Worm (Caenorhabditis elegans) whole organism, L1 larva: Measurements from ENCODE around the gene gex-4.

Source experiments
- C04F5.9 ChIP-seq: sonication (generic microtip); optimal IDR thresholded peaks from 2 replicates; lab custom pipeline; 2016; ENCODE audit warnings: missing genetic modification characterization, missing compliant biosample characterization
- C34B4.2 ChIP-seq: sonication (generic microtip); optimal IDR thresholded peaks from 2 replicates; lab custom pipeline; 2017; ENCODE audit warnings: mild to moderate bottlenecking, missing genetic modification characterization, missing compliant biosample characterization
- F16B12.6 ChIP-seq: fragments of 150-350 bp; optimal IDR thresholded peaks from 2 replicates; lab custom pipeline; 2014; ENCODE audit warnings: missing biosample characterization, missing genetic modification characterization
- ama-1 ChIP-seq: fragments of 150-350 bp; optimal IDR thresholded peaks from 2 replicates; lab custom pipeline; 2014
- blmp-1 ChIP-seq: fragments of 150-350 bp; optimal IDR thresholded peaks from 2 replicates; lab custom pipeline; 2014; ENCODE audit warnings: missing biosample characterization, missing genetic modification characterization
- ceh-82 ChIP-seq, 3 experiments: fragments of 150-350 bp in 1 of 3; sonication (generic microtip) in 2 of 3; optimal IDR thresholded peaks; 2 replicates each; lab custom pipeline; 2014 to 2017; ENCODE audit warnings: missing biosample characterization in 3 of 3, missing genetic modification characterization in 3 of 3
- dpl-1 ChIP-seq, 3 experiments: fragments of 150-350 bp in 2 of 3; sonication (generic microtip) in 1 of 3; optimal IDR thresholded peaks; 2 replicates each; lab custom pipeline; 2014 to 2017; ENCODE audit warnings: missing biosample characterization in 3 of 3, missing genetic modification characterization in 3 of 3, missing genetic modification reagents in 3 of 3
- dsc-1 ChIP-seq: sonication (generic microtip); optimal IDR thresholded peaks from 2 replicates; lab custom pipeline; 2016; ENCODE audit warnings: mild to moderate bottlenecking, missing genetic modification characterization, missing compliant biosample characterization
- efl-1 ChIP-seq, 4 experiments: fragments of 150-350 bp; optimal IDR thresholded peaks in 3 of 4; peaks in 1 of 4; 1 replicate in 1 of 4; 2 replicates in 3 of 4; lab custom pipeline; 2014; ENCODE audit warnings: missing biosample characterization in 2 of 4, missing genetic modification characterization in 2 of 4, missing genetic modification reagents in 2 of 4
- elt-3 ChIP-seq, 6 experiments: fragments of 150-350 bp in 1 of 6; sonication (generic microtip); optimal IDR thresholded peaks; 2 replicates each; lab custom pipeline; 2017 to 2018; ENCODE audit warnings: missing biosample characterization in 6 of 6, missing genetic modification characterization in 6 of 6, inconsistent platforms in 1 of 6
- fkh-8 ChIP-seq: sonication (generic microtip); optimal IDR thresholded peaks from 2 replicates; lab custom pipeline; 2016; ENCODE audit warnings: mild to moderate bottlenecking, missing genetic modification characterization, missing compliant biosample characterization
- fos-1 ChIP-seq: fragments of 150-350 bp; optimal IDR thresholded peaks from 2 replicates; lab custom pipeline; 2014; ENCODE audit warnings: missing biosample characterization, missing genetic modification characterization
- hlh-17 ChIP-seq: fragments of 200-800 bp; sonication (Bioruptor generic); optimal IDR thresholded peaks from 2 replicates; lab custom pipeline; 2018; ENCODE audit warnings: missing genetic modification characterization, mild to moderate bottlenecking, missing compliant biosample characterization, moderate library complexity, borderline replicate concordance
- hpl-2 ChIP-seq: fragments of 150-350 bp; optimal IDR thresholded peaks from 2 replicates; lab custom pipeline; 2014; ENCODE audit warnings: missing biosample characterization, missing genetic modification reagents, missing genetic modification characterization
- isw-1 ChIP-seq: fragments of 200-800 bp; sonication (Bioruptor generic); IDR thresholded peaks from 2 replicates; pipeline ENCODE4 v1.3.6; 2022; ENCODE audit warnings: missing genetic modification characterization, missing compliant biosample characterization
- jun-1 ChIP-seq: fragments of 150-350 bp; optimal IDR thresholded peaks from 2 replicates; lab custom pipeline; 2014; ENCODE audit warnings: missing biosample characterization, missing genetic modification reagents, missing genetic modification characterization
- lin-14 ChIP-seq: fragments of 200-800 bp; sonication (Bioruptor generic); optimal IDR thresholded peaks from 2 replicates; lab custom pipeline; 2018; ENCODE audit warnings: mild to moderate bottlenecking, missing genetic modification characterization, moderate library complexity, missing compliant biosample characterization
- lin-15B ChIP-seq: fragments of 150-350 bp; sonication (generic microtip); optimal IDR thresholded peaks from 3 replicates; lab custom pipeline; 2014; ENCODE audit warnings: missing biosample characterization, missing genetic modification characterization
- lin-39 ChIP-seq: fragments of 150-350 bp; optimal IDR thresholded peaks from 2 replicates; lab custom pipeline; 2014; ENCODE audit warnings: missing biosample characterization, missing genetic modification reagents, missing genetic modification characterization
- lsy-2 ChIP-seq, 2 experiments: fragments of 150-350 bp; optimal IDR thresholded peaks; 2 replicates each; lab custom pipeline; 2014; ENCODE audit warnings: missing biosample characterization in 2 of 2, missing genetic modification characterization in 2 of 2
- mab-9 ChIP-seq: fragments of 200-800 bp; sonication (Bioruptor generic); IDR thresholded peaks from 2 replicates; pipeline ENCODE4 v1.3.6; 2022; ENCODE audit warnings: missing genetic modification reagents, missing genetic modification characterization, missing compliant biosample characterization
- mdl-1 ChIP-seq, 2 experiments: fragments of 150-350 bp; optimal IDR thresholded peaks; 2 replicates each; lab custom pipeline; 2014 to 2017; ENCODE audit warnings: missing biosample characterization in 2 of 2, missing genetic modification characterization in 2 of 2, inconsistent platforms in 1 of 2
- nhr-19 ChIP-seq: fragments of 200-800 bp; sonication (Bioruptor generic); conservative IDR thresholded peaks from 2 replicates; pipeline ENCODE4 v1.3.6; 2022; ENCODE audit warnings: missing genetic modification characterization, missing compliant biosample characterization
- nhr-237 ChIP-seq: fragments of 150-350 bp; optimal IDR thresholded peaks from 2 replicates; lab custom pipeline; 2014; ENCODE audit warnings: missing biosample characterization, missing genetic modification characterization
- nhr-28 ChIP-seq: fragments of 150-350 bp; optimal IDR thresholded peaks from 2 replicates; lab custom pipeline; 2014; ENCODE audit warnings: missing biosample characterization, missing genetic modification characterization
- nhr-47 ChIP-seq: sonication (generic microtip); optimal IDR thresholded peaks from 2 replicates; lab custom pipeline; 2016; ENCODE audit warnings: mild to moderate bottlenecking, missing genetic modification characterization, moderate library complexity, missing compliant biosample characterization
- nhr-77 ChIP-seq: fragments of 150-350 bp; optimal IDR thresholded peaks from 2 replicates; lab custom pipeline; 2014; ENCODE audit warnings: missing biosample characterization, missing genetic modification characterization
- nhr-85 ChIP-seq: sonication (generic microtip); peaks from one replicate; lab custom pipeline; 2016; ENCODE audit warnings: missing genetic modification characterization, inconsistent platforms, missing compliant biosample characterization
- nhr-90 ChIP-seq: sonication (generic microtip); optimal IDR thresholded peaks from 2 replicates; lab custom pipeline; 2016; ENCODE audit warnings: mild to moderate bottlenecking, missing genetic modification characterization, missing compliant biosample characterization; ENCODE audit not compliant: poor library complexity
- pax-3 ChIP-seq: fragments of 200-800 bp; sonication (Bioruptor generic); optimal IDR thresholded peaks from 2 replicates; lab custom pipeline; 2018; ENCODE audit warnings: mild to moderate bottlenecking, missing genetic modification characterization, moderate library complexity, missing compliant biosample characterization
- pqm-1 ChIP-seq: sonication (generic microtip); optimal IDR thresholded peaks from 3 replicates; lab custom pipeline; 2017; ENCODE audit warnings: missing biosample characterization, missing genetic modification characterization
- rnt-1 ChIP-seq: sonication (generic microtip); optimal IDR thresholded peaks from 2 replicates; lab custom pipeline; 2016; ENCODE audit warnings: mild to moderate bottlenecking, missing genetic modification characterization, moderate library complexity, missing compliant biosample characterization
- snpc-4 ChIP-seq: fragments of 150-350 bp; optimal IDR thresholded peaks from 2 replicates; lab custom pipeline; 2014; ENCODE audit warnings: missing biosample characterization, missing genetic modification characterization
- snu-23 ChIP-seq: sonication (generic microtip); optimal IDR thresholded peaks from 2 replicates; lab custom pipeline; 2016; ENCODE audit warnings: missing genetic modification characterization, missing compliant biosample characterization
- sox-4 ChIP-seq: sonication (generic microtip); optimal IDR thresholded peaks from 2 replicates; lab custom pipeline; 2016; ENCODE audit warnings: missing genetic modification characterization, missing compliant biosample characterization
- sup-37 ChIP-seq: fragments of 200-800 bp; sonication (Bioruptor generic); optimal IDR thresholded peaks from 2 replicates; lab custom pipeline; 2018; ENCODE audit warnings: mild to moderate bottlenecking, missing genetic modification characterization, missing compliant biosample characterization
- swsn-7 ChIP-seq: sonication (generic microtip); optimal IDR thresholded peaks from 2 replicates; lab custom pipeline; 2016; ENCODE audit warnings: missing genetic modification characterization, missing compliant biosample characterization
- tbx-2 ChIP-seq: sonication (generic microtip); optimal IDR thresholded peaks from 2 replicates; lab custom pipeline; 2016; ENCODE audit warnings: missing genetic modification characterization, missing compliant biosample characterization
- unc-130 ChIP-seq: fragments of 150-350 bp; optimal IDR thresholded peaks from 2 replicates; lab custom pipeline; 2017; ENCODE audit warnings: missing biosample characterization, missing genetic modification characterization, inconsistent platforms
- unc-30 ChIP-seq: sonication (generic microtip); optimal IDR thresholded peaks from 2 replicates; lab custom pipeline; 2017; ENCODE audit warnings: missing biosample characterization, missing genetic modification characterization
- unc-86 ChIP-seq: sonication (generic microtip); optimal IDR thresholded peaks from 2 replicates; lab custom pipeline; 2016; ENCODE audit warnings: missing genetic modification characterization, missing compliant biosample characterization
- vab-15 ChIP-seq: sonication (generic microtip); optimal IDR thresholded peaks from 2 replicates; lab custom pipeline; 2017; ENCODE audit warnings: missing genotype, mild to moderate bottlenecking, missing genetic modification characterization, missing compliant biosample characterization
- xbp-1 ChIP-seq: sonication (generic microtip); optimal IDR thresholded peaks from 2 replicates; lab custom pipeline; 2016; ENCODE audit warnings: missing genetic modification characterization, missing compliant biosample characterization
- zip-4 ChIP-seq: fragments of 200-800 bp; sonication (Bioruptor generic); optimal IDR thresholded peaks from 2 replicates; lab custom pipeline; 2018; ENCODE audit warnings: mild to moderate bottlenecking, missing genetic modification characterization, moderate library complexity, missing compliant biosample characterization

gex-4 gene

DNA sequence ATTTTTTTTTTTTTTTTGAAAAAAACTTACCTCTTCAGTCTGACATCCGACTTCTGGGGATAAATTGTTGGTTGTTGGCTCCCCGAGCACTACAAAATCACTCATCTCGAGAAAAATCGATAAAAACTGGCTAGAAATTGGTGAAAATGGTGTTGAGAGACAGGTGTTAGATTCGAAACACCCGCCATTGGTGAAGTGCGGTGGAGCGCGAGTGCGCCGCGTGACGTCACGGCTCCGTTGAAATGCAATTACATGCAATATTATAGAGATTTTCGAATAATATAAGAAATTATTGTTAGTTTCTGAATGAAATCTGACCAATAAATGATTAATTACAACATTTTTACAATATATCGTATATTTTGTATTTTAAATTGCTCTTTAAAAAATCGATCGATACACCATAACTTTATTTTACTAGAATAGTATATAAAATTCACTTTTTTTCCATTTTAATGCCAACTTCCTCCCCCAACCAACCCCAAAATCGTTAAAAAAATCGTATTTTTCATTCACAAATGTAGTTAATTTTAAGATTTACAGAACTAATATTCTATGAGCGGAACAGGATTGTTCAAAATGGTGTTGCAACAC, 7.8 kb upstream of the gex-4 start, which contains the start of the genes Y75B8A.18 and Y75B8A.19 (continued):
- peak; percentile 67 for TF ChIP-seq fkh-8
- TF ChIP-seq pqm-1 (tag; lab: Kevin White, UChicago), result no peak
- no peak for TF ChIP-seq C04F5.9
- peak; percentile 50 for TF ChIP-seq F16B12.6 (tag; lab: Kevin White, UChicago)
- no peak for TF ChIP-seq lin-14 (GFP tag; lab: Kevin White, UChicago)
- TF ChIP-seq pax-3, result peak; percentile 45
- TF ChIP-seq C34B4.2 (tag; lab: Kevin White, UChicago), result no peak
- peak; percentile 45 for TF ChIP-seq lin-39 (tag; lab: Kevin White, UChicago)
- no peak for TF ChIP-seq unc-30
- TF ChIP-seq nhr-47 (tag; lab: Kevin White, UChicago), result peak; percentile 82
- no peak for TF ChIP-seq nhr-77 (tag; lab: Kevin White, UChicago)
- peak; percentile 69 to 81 for TF ChIP-seq lsy-2 (tag; optimal IDR thresholded peaks at IDR 0.05; lab: Kevin White, UChicago)
- no peak for TF ChIP-seq nhr-85 (tag; lab: Kevin White, UChicago)
- peak; percentile 48 for TF ChIP-seq unc-130 (tag; lab: Kevin White, UChicago)
- TF ChIP-seq hlh-17, result no peak
- TF ChIP-seq dpl-1 (GFP tag; optimal IDR thresholded peaks at IDR 0.05; lab: Kevin White, UChicago), result peak; percentile 89 to 94 (median 92)
- TF ChIP-seq fos-1 (tag; lab: Kevin White, UChicago), result peak; percentile 2
- TF ChIP-seq snpc-4 (tag; lab: Kevin White, UChicago), result peak; percentile 65
- peak; percentile 54 for TF ChIP-seq nhr-90 (tag; lab: Kevin White, UChicago)
- TF ChIP-seq sox-4, result no peak
- TF ChIP-seq nhr-19, result peak; percentile 69
- no peak for TF ChIP-seq nhr-28 (tag; lab: Kevin White, UChicago)
- peak; percentile 68 for TF ChIP-seq snu-23 (GFP tag; lab: Kevin White, UChicago)
- TF ChIP-seq elt-3 (tag; optimal IDR thresholded peaks at IDR 0.05; lab: Kevin White, UChicago), result no peak
- no peak for TF ChIP-seq nhr-237 (tag; lab: Kevin White, UChicago)
- TF ChIP-seq dsc-1 (tag; lab: Kevin White, UChicago), result peak; percentile 53
- peak in 1 of 2 experiments; percentile 43 for TF ChIP-seq mdl-1 (tag; optimal IDR thresholded peaks at IDR 0.05; lab: Kevin White, UChicago)
- TF ChIP-seq efl-1 (optimal IDR thresholded peaks at IDR 0.05; lab: Kevin White, UChicago), result peak; percentile 80 to 95
- peak; percentile 95 to 99 for TF ChIP-seq efl-1 (GFP tag; optimal IDR thresholded peaks at IDR 0.05 in 1 of 2; lab: Kevin White, UChicago)
- peak; percentile 18 for TF ChIP-seq vab-15 (tag; lab: Kevin White, UChicago)
- no peak for TF ChIP-seq jun-1 (tag; lab: Kevin White, UChicago)
- TF ChIP-seq tbx-2 (tag; lab: Kevin White, UChicago), result peak; percentile 71
- no peak for TF ChIP-seq ama-1 (lab: Kevin White, UChicago)
- peak; percentile 49; the same call in 1 of the 2 replicates for TF ChIP-seq mab-9 (GFP tag; lab: Robert Waterston, UW)
- peak; percentile 58 for TF ChIP-seq unc-86
- peak; percentile 54 for TF ChIP-seq swsn-7 (tag; lab: Kevin White, UChicago)
- TF ChIP-seq isw-1 (GFP tag; lab: Robert Waterston, UW), result peak; percentile 71
- peak; percentile 59 for TF ChIP-seq lin-15B
- peak; percentile 75 for TF ChIP-seq rnt-1 (tag; lab: Kevin White, UChicago)
- peak in 2 of 3 experiments; percentile 39 to 78 for TF ChIP-seq ceh-82 (tag; optimal IDR thresholded peaks at IDR 0.05; lab: Kevin White, UChicago)

DNA sequence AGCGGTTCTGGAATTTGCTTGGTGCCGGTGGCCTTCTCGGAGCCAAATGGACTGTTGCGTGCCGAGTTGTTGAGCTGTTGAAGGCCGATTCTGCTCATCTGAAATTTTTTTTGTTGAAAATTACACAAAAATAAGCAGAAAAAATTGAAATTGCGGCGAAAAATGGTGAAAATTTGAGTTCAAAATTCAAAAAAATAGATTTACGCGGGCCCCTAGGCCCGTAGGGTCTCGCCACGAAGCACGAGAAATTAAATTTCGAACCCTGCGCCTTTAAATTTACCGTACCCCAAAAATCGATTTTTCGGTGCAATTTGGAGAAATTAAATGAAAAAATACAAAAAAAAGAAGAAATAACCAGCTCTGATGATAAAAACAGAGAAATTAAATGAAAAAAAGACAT, 6.8 kb upstream of the gex-4 start, which contains the start of gene gmn-1:
Gene gmn-1, minus strand, starts transcription at position 98 of the 400 bp plus-strand sequence.
- TF ChIP-seq dpl-1 (GFP tag; optimal IDR thresholded peaks at IDR 0.05; lab: Kevin White, UChicago) (no peak), dsc-1 (tag; lab: Kevin White, UChicago) (no peak), lsy-2 (tag; optimal IDR thresholded peaks at IDR 0.05; lab: Kevin White, UChicago) (no peak), isw-1 (GFP tag; lab: Robert Waterston, UW) (no peak), ceh-82 (tag; optimal IDR thresholded peaks at IDR 0.05; lab: Kevin White, UChicago) (no peak), hpl-2 (GFP tag; lab: Kevin White, UChicago) (no peak), rnt-1 (tag; lab: Kevin White, UChicago) (no peak), zip-4 (GFP tag; lab: Kevin White, UChicago) (no peak), sup-37 (GFP tag; lab: Kevin White, UChicago) (no peak), blmp-1 (no peak), xbp-1 (no peak), nhr-28 (tag; lab: Kevin White, UChicago) (no peak)
